Fruit fly (Drosophila melanogaster): Measurements from ENCODE around the gene CG32808.

Gene CG32808

dm6 chrX:1482840-1483518, 13.4 kb upstream of the CG32808 start, which contains the start of the genes sta and inc (continued):
- peak; percentile 36 for TF ChIP-seq CG18764 (GFP tag; optimal IDR thresholded peaks at IDR 0.05)
- TF ChIP-seq CG15696 (tag; optimal IDR thresholded peaks at IDR 0.05), result no peak
- peak; percentile 38 for TF ChIP-seq CG18011 (GFP tag; optimal IDR thresholded peaks at IDR 0.05)
- peak; percentile 7 for TF ChIP-seq jumu (GFP tag; optimal IDR thresholded peaks at IDR 0.05)
- peak; percentile 81 for TF ChIP-seq Mes4 (GFP tag; optimal IDR thresholded peaks at IDR 0.05)
- peak; percentile 89 for TF ChIP-seq CG15514 (GFP tag; optimal IDR thresholded peaks at IDR 0.05)
- no peak for TF ChIP-seq CG8765 (GFP tag; IDR thresholded peaks at IDR 0.05)
- TF ChIP-seq toy (GFP tag; IDR thresholded peaks at IDR 0.05), result no peak
- peak; percentile 57 for TF ChIP-seq Mad (GFP tag; optimal IDR thresholded peaks at IDR 0.05)
- peak; percentile 69 for TF ChIP-seq CG2712 (tag; optimal IDR thresholded peaks at IDR 0.05)
- TF ChIP-seq CG17612 (GFP tag; IDR thresholded peaks at IDR 0.05), result no peak
- TF ChIP-seq en (GFP tag; optimal IDR thresholded peaks at IDR 0.05), result no peak
- TF ChIP-seq C15 (GFP tag; IDR thresholded peaks at IDR 0.05), result 0 out of 3 replicates have a peak, but pooled peaks have one; percentile 14
- 0 out of 2 replicates have a peak, but pooled peaks have one; percentile 12 for TF ChIP-seq CG4360 (GFP tag; IDR thresholded peaks at IDR 0.05)
- TF ChIP-seq Drgx (GFP tag; IDR thresholded peaks at IDR 0.05), result peak; percentile 43; the same call in 1 of the 2 replicates
- peak; percentile 26 for TF ChIP-seq eyg (GFP tag; optimal IDR thresholded peaks at IDR 0.05)
- TF ChIP-seq bowl (GFP tag; IDR thresholded peaks at IDR 0.05), result peak; percentile 55; the same call in 1 of the 2 replicates
- TF ChIP-seq CG6854 (GFP tag; optimal IDR thresholded peaks at IDR 0.05), result peak; percentile 75
- TF ChIP-seq Poxn (GFP tag; IDR thresholded peaks at IDR 0.05), result no peak
- peak; percentile 33; the same call in 1 of the 2 replicates for TF ChIP-seq wdn (GFP tag; IDR thresholded peaks at IDR 0.05)
- TF ChIP-seq CG32532 (GFP tag; IDR thresholded peaks at IDR 0.05), result peak; percentile 66
- TF ChIP-seq CG15011 (GFP tag; optimal IDR thresholded peaks at IDR 0.05), result no peak
- peak; percentile 42; the same call in 1 of the 3 replicates for TF ChIP-seq Doc3 (GFP tag; IDR thresholded peaks at IDR 0.05; ENCODE audit: partially characterized antibody)
- peak; percentile 37 for TF ChIP-seq Hsf (GFP tag; optimal IDR thresholded peaks at IDR 0.05)
- peak; percentile 61 for TF ChIP-seq MBD-R2 (GFP tag; IDR thresholded peaks at IDR 0.05)
- TF ChIP-seq Scr (GFP tag; IDR thresholded peaks at IDR 0.05; ENCODE audit: partially characterized antibody), result peak; percentile 66
- TF ChIP-seq Blimp-1 (GFP tag; optimal IDR thresholded peaks at IDR 0.05), result peak; percentile 12
- peak; percentile 81 for TF ChIP-seq Opbp (GFP tag; IDR thresholded peaks at IDR 0.05; ENCODE audit: partially characterized antibody)
- TF ChIP-seq CG1603 (tag; optimal IDR thresholded peaks at IDR 0.05), result peak; percentile 92
- no peak for TF ChIP-seq ara (GFP tag; IDR thresholded peaks at IDR 0.05)
- TF ChIP-seq CG33213 (GFP tag; optimal IDR thresholded peaks at IDR 0.05), result peak; percentile 88
- 0 out of 2 replicates have a peak, but pooled peaks have one; percentile 26 for TF ChIP-seq ato (GFP tag; IDR thresholded peaks at IDR 0.05; ENCODE audit: partially characterized antibody)
- TF ChIP-seq CG15269 (tag; optimal IDR thresholded peaks at IDR 0.05), result peak; percentile 60
- peak; percentile 45 for TF ChIP-seq ems (GFP tag; optimal IDR thresholded peaks at IDR 0.05)
- peak; percentile 69 for TF ChIP-seq gsb-n (tag; optimal IDR thresholded peaks at IDR 0.05)
- no peak for TF ChIP-seq hb (GFP tag; IDR thresholded peaks at IDR 0.05; ENCODE audit: partially characterized antibody)
- TF ChIP-seq sr (GFP tag; IDR thresholded peaks at IDR 0.05), result 0 out of 3 replicates have a peak, but pooled peaks have one; percentile 8
- peak; percentile 34 for TF ChIP-seq CG8290 (GFP tag; optimal IDR thresholded peaks at IDR 0.05)
- peak in 1 of 2 experiments; percentile 91 for TF ChIP-seq CG8290 (tag; optimal IDR thresholded peaks at IDR 0.05)
- TF ChIP-seq yki (optimal IDR thresholded peaks at IDR 0.05), result no peak
- TF ChIP-seq grau (tag; optimal IDR thresholded peaks at IDR 0.05), result peak; percentile 61
- TF ChIP-seq CG10274 (GFP tag; optimal IDR thresholded peaks at IDR 0.05), result peak; percentile 60
- TF ChIP-seq fd64A (GFP tag; optimal IDR thresholded peaks at IDR 0.05), result peak; percentile 52
- TF ChIP-seq CG1647 (GFP tag; optimal IDR thresholded peaks at IDR 0.05), result peak; percentile 35
- TF ChIP-seq CG3838 (GFP tag; optimal IDR thresholded peaks at IDR 0.05), result no peak
- peak; percentile 55 for TF ChIP-seq abd-A (tag; optimal IDR thresholded peaks at IDR 0.05)
- TF ChIP-seq CG9817 (tag; optimal IDR thresholded peaks at IDR 0.05), result peak; percentile 52
- no peak for TF ChIP-seq cas (GFP tag; IDR thresholded peaks at IDR 0.05)
- TF ChIP-seq sug (tag; optimal IDR thresholded peaks at IDR 0.05), result peak; percentile 74
- peak; percentile 78 for TF ChIP-seq sob (GFP tag; IDR thresholded peaks at IDR 0.05)
